Worm (Caenorhabditis elegans): ENCODE results near the gene F59A6.11.

The F59A6.11 gene

ce11 chrII:4954099-4954959 lies 44.2 kb downstream of the F59A6.11 start:
- TF ChIP-seq elt-2 (tag; optimal IDR thresholded peaks at IDR 0.05) (peak; percentile 5), aly-2 (tag; optimal IDR thresholded peaks at IDR 0.05) (no peak), jun-1 (tag; optimal IDR thresholded peaks at IDR 0.05) (no peak)

ce11 chrII:4953289-4953688 lies 45.3 kb downstream of the F59A6.11 start, which contains the start of gene ndx-3:
ndx-3 (plus strand) TSS chrII:4953589.
- TF ChIP-seq unc-62 (GFP tag; optimal IDR thresholded peaks at IDR 0.05): no peak
- TF ChIP-seq nhr-237 (tag; optimal IDR thresholded peaks at IDR 0.05): no peak
- no peak for TF ChIP-seq R02D3.7 (tag; optimal IDR thresholded peaks at IDR 0.05)
- no peak for TF ChIP-seq nhr-67 (tag; optimal IDR thresholded peaks at IDR 0.05)
- TF ChIP-seq ztf-11 (tag; optimal IDR thresholded peaks at IDR 0.05): no peak
- TF ChIP-seq nhr-43 (tag; optimal IDR thresholded peaks at IDR 0.05; ENCODE audit: poor library complexity, severe bottlenecking): no peak
- no peak for TF ChIP-seq eor-1 (tag; optimal IDR thresholded peaks at IDR 0.05)
- TF ChIP-seq ZK546.5 (tag; optimal IDR thresholded peaks at IDR 0.05): no peak

ce11 chrII:4949380-4949950 lies 49.1 kb downstream of the F59A6.11 start, which contains the start of the genes try-1 and zyg-12:
try-1 (minus strand) TSS chrII:4949527.
zyg-12 (plus strand) TSS chrII:4949900.
- TF ChIP-seq R02D3.7 (tag; optimal IDR thresholded peaks at IDR 0.05) (no peak), ceh-16 (tag; optimal IDR thresholded peaks at IDR 0.05) (no peak), elt-2 (tag; optimal IDR thresholded peaks at IDR 0.05) (peak; percentile 28), fkh-10 (GFP tag; optimal IDR thresholded peaks at IDR 0.05) (no peak)

- TF ChIP-seq ceh-9 (tag; optimal IDR thresholded peaks at IDR 0.05) (no peak), elt-2 (tag; optimal IDR thresholded peaks at IDR 0.05) (peak; percentile 32), nhr-43 (tag; optimal IDR thresholded peaks at IDR 0.05; ENCODE audit: poor library complexity, severe bottlenecking) (no peak), unc-39 (tag; optimal IDR thresholded peaks at IDR 0.05) (no peak), nhr-12 (tag; optimal IDR thresholded peaks at IDR 0.05) (no peak)
Observed at ce11 chrII:4948118-4948517, 50.4 kb downstream of the F59A6.11 start.

All from whole organism, L3 larva.